Fruit fly (Drosophila melanogaster) whole organism, embryonic: ENCODE data around the gene SPH93.

Experiments
- C15 ChIP-seq: fragments of 200-800 bp; sonication (Bioruptor generic); IDR thresholded peaks from 3 replicates; pipeline ENCODE4 v1.3.6; 2022; ENCODE audit warnings: missing biosample characterization, missing genetic modification characterization
- CG10543 ChIP-seq: fragments of 200-800 bp; sonication (Bioruptor generic); optimal IDR thresholded peaks from 3 replicates; lab custom pipeline; 2017; ENCODE audit warnings: missing biosample characterization, mild to moderate bottlenecking, missing genetic modification characterization, moderate library complexity
- CG10979 ChIP-seq: fragments of 200-800 bp; sonication (Bioruptor generic); optimal IDR thresholded peaks from 2 replicates; lab custom pipeline; 2018; ENCODE audit warnings: missing biosample characterization, mild to moderate bottlenecking, missing genetic modification characterization, moderate library complexity
- CG11560 ChIP-seq: fragments of 200-800 bp; sonication (Bioruptor generic); IDR thresholded peaks from 3 replicates; pipeline ENCODE4 v1.3.6; 2022; ENCODE audit warnings: missing biosample characterization, missing genetic modification characterization
- CG11696 ChIP-seq: fragments of 200-800 bp; sonication (Bioruptor generic); IDR thresholded peaks from 2 replicates; pipeline ENCODE4 v1.3.6; 2022; ENCODE audit warnings: missing biosample characterization, missing genetic modification characterization
- CG12104 ChIP-seq: fragments of 200-800 bp; sonication (Bioruptor generic); optimal IDR thresholded peaks from 3 replicates; lab custom pipeline; 2016; ENCODE audit warnings: missing biosample characterization, missing genetic modification characterization
- CG13775 ChIP-seq: fragments of 200-800 bp; sonication (Bioruptor generic); optimal IDR thresholded peaks from 3 replicates; lab custom pipeline; 2017; ENCODE audit warnings: missing biosample characterization, mild to moderate bottlenecking, missing genetic modification characterization
- CG14710 ChIP-seq: fragments of 200-800 bp; sonication (Bioruptor generic); optimal IDR thresholded peaks from 3 replicates; lab custom pipeline; 2019; ENCODE audit warnings: missing biosample characterization, mild to moderate bottlenecking, missing genetic modification characterization, moderate library complexity
- CG14860 ChIP-seq: fragments of 200-800 bp; sonication (Bioruptor generic); IDR thresholded peaks from 3 replicates; pipeline ENCODE4 v1.3.6; 2022; ENCODE audit warnings: missing biosample characterization, missing genetic modification characterization; ENCODE audit not compliant: partially characterized antibody
- CG15514 ChIP-seq: fragments of 200-800 bp; sonication (Bioruptor generic); optimal IDR thresholded peaks from 3 replicates; lab custom pipeline; 2017; ENCODE audit warnings: missing biosample characterization, missing genetic modification characterization, mild to moderate bottlenecking, moderate library complexity, missing genetic modification reagents
- CG18619 ChIP-seq: fragments of 200-800 bp; sonication (Bioruptor generic); optimal IDR thresholded peaks from 3 replicates; lab custom pipeline; 2017; ENCODE audit warnings: missing biosample characterization, mild to moderate bottlenecking, missing genetic modification characterization
- CG2678 ChIP-seq: fragments of 200-800 bp; sonication (Bioruptor generic); optimal IDR thresholded peaks from 3 replicates; lab custom pipeline; 2019; ENCODE audit warnings: missing biosample characterization, mild to moderate bottlenecking, missing genetic modification characterization, moderate library complexity
- CG33213 ChIP-seq: fragments of 200-800 bp; sonication (Bioruptor generic); optimal IDR thresholded peaks from 3 replicates; lab custom pipeline; 2016; ENCODE audit warnings: missing biosample characterization, missing genetic modification characterization
- CG3726 ChIP-seq: fragments of 200-800 bp; sonication (Bioruptor generic); IDR thresholded peaks from 3 replicates; pipeline ENCODE4, ENCODE4 v1.3.6; 2022; ENCODE audit warnings: missing biosample characterization, missing genetic modification characterization
- CG42726 ChIP-seq: fragments of 200-800 bp; sonication (Bioruptor generic); IDR thresholded peaks from 2 replicates; pipeline ENCODE4 v1.3.6; 2022; ENCODE audit warnings: missing biosample characterization, missing genetic modification characterization; ENCODE audit not compliant: partially characterized antibody
- CG43689 ChIP-seq: fragments of 200-800 bp; sonication (Bioruptor generic); IDR thresholded peaks from 2 replicates; pipeline ENCODE4 v1.3.6; 2022; ENCODE audit warnings: missing biosample characterization, missing genetic modification characterization
- CG6272 ChIP-seq: fragments of 200-800 bp; sonication (Bioruptor generic); IDR thresholded peaks from 2 replicates; pipeline ENCODE4 v1.3.6; 2022; ENCODE audit warnings: missing biosample characterization, missing genetic modification characterization
- CG9609 ChIP-seq: fragments of 200-800 bp; sonication (Bioruptor generic); optimal IDR thresholded peaks from 3 replicates; lab custom pipeline; 2016; ENCODE audit warnings: missing biosample characterization, missing genetic modification characterization
- CG9932 ChIP-seq: fragments of 200-800 bp; sonication (Bioruptor generic); IDR thresholded peaks from 2 replicates; pipeline ENCODE4 v1.3.6; 2022; ENCODE audit warnings: missing biosample characterization, missing genetic modification characterization
- CHES-1-like ChIP-seq: fragments of 200-800 bp; sonication (Bioruptor generic); optimal IDR thresholded peaks from 2 replicates; lab custom pipeline; 2016; ENCODE audit warnings: missing biosample characterization, missing genetic modification characterization
- D ChIP-seq, 2 experiments: fragments of 200-800 bp in 1 of 2; fragments of >200 bp in 1 of 2; sonication (Bioruptor generic) in 1 of 2; optimal IDR thresholded peaks; 2 replicates in 1 of 2; 3 replicates in 1 of 2; lab custom pipeline; 2017; ENCODE audit warnings: mild to moderate bottlenecking in 1 of 2, missing biosample characterization in 1 of 2, missing genetic modification characterization in 1 of 2, missing genetic modification reagents in 1 of 2
- Dbx ChIP-seq: fragments of 200-800 bp; sonication (Bioruptor generic); IDR thresholded peaks from 3 replicates; pipeline ENCODE4 v1.3.6; 2022; ENCODE audit warnings: missing biosample characterization, missing genetic modification characterization
- Ets65A ChIP-seq: fragments of 200-800 bp; sonication (Bioruptor generic); peaks from one replicate; lab custom pipeline; 2016; ENCODE audit warnings: missing biosample characterization, missing genetic modification characterization
- Ets97D ChIP-seq: fragments of 200-800 bp; sonication (Bioruptor generic); optimal IDR thresholded peaks from 3 replicates; lab custom pipeline; 2016; ENCODE audit warnings: missing biosample characterization, missing genetic modification characterization
- HLH3B ChIP-seq: fragments of 200-800 bp; sonication (Bioruptor generic); IDR thresholded peaks from 2 replicates; pipeline ENCODE4 v1.3.6; 2022; ENCODE audit warnings: missing biosample characterization, missing genetic modification characterization
- Hr3 ChIP-seq: fragments of 200-800 bp; sonication (Bioruptor generic); optimal IDR thresholded peaks from 3 replicates; lab custom pipeline; 2016; ENCODE audit warnings: missing biosample characterization, missing genetic modification characterization
- Myb ChIP-seq: fragments of 200-800 bp; sonication (Bioruptor generic); optimal IDR thresholded peaks from 2 replicates; lab custom pipeline; 2016; ENCODE audit warnings: missing biosample characterization, missing genetic modification characterization
- Sox102F ChIP-seq: fragments of 200-800 bp; sonication (Bioruptor generic); optimal IDR thresholded peaks from 2 replicates; lab custom pipeline; 2018; ENCODE audit warnings: missing biosample characterization, mild to moderate bottlenecking, missing genetic modification characterization, moderate library complexity
- Sry-δ ChIP-seq: fragments of 200-800 bp; sonication (Bioruptor generic); optimal IDR thresholded peaks from 2 replicates; lab custom pipeline; 2016; ENCODE audit warnings: missing biosample characterization, missing genetic modification characterization
- YL-1 ChIP-seq: fragments of 200-800 bp; sonication (Bioruptor generic); optimal IDR thresholded peaks from 3 replicates; lab custom pipeline; 2017; ENCODE audit warnings: missing biosample characterization, mild to moderate bottlenecking, missing genetic modification characterization
- disco-r ChIP-seq: fragments of 200-800 bp; sonication (Bioruptor generic); optimal IDR thresholded peaks from 2 replicates; lab custom pipeline; 2016; ENCODE audit warnings: missing biosample characterization, missing genetic modification characterization
- dmrt99B ChIP-seq: fragments of 200-800 bp; sonication (Bioruptor generic); optimal IDR thresholded peaks from 2 replicates; lab custom pipeline; 2018; ENCODE audit warnings: missing biosample characterization, mild to moderate bottlenecking, missing genetic modification characterization, moderate library complexity
- dysf ChIP-seq: fragments of 200-800 bp; sonication (Bioruptor generic); IDR thresholded peaks from 3 replicates; pipeline ENCODE4 v1.3.6; 2022; ENCODE audit warnings: missing biosample characterization, missing genetic modification characterization
- fu2 ChIP-seq: fragments of 200-800 bp; sonication (Bioruptor generic); optimal IDR thresholded peaks from 2 replicates; lab custom pipeline; 2016; ENCODE audit warnings: missing biosample characterization, missing genetic modification characterization
- gcm ChIP-seq: fragments of 200-800 bp; sonication (Bioruptor generic); optimal IDR thresholded peaks from 2 replicates; lab custom pipeline; 2019; ENCODE audit warnings: missing biosample characterization, mild to moderate bottlenecking, missing genetic modification characterization, moderate library complexity
- gem ChIP-seq: fragments of 200-800 bp; sonication (Bioruptor generic); optimal IDR thresholded peaks from 2 replicates; lab custom pipeline; 2019; ENCODE audit warnings: missing biosample characterization, mild to moderate bottlenecking, missing genetic modification characterization, moderate library complexity
- grau ChIP-seq: fragments of 200-800 bp; optimal IDR thresholded peaks from 3 replicates; lab custom pipeline; 2019; ENCODE audit warnings: missing biosample characterization, mild to moderate bottlenecking, missing genetic modification characterization, moderate library complexity
- hb ChIP-seq: fragments of 200-800 bp; sonication (Bioruptor generic); IDR thresholded peaks from 3 replicates; pipeline ENCODE4 v1.3.6; 2022; ENCODE audit warnings: missing biosample characterization, missing genetic modification characterization; ENCODE audit not compliant: partially characterized antibody
- her ChIP-seq: fragments of 200-800 bp; sonication (Bioruptor generic); optimal IDR thresholded peaks from 2 replicates; lab custom pipeline; 2016; ENCODE audit warnings: missing biosample characterization, missing genetic modification characterization
- hkb ChIP-seq, 2 experiments: fragments of 200-800 bp in 1 of 2; fragments of >200 bp in 1 of 2; sonication (Bioruptor generic) in 1 of 2; IDR thresholded peaks in 1 of 2; optimal IDR thresholded peaks in 1 of 2; 2 replicates each; pipeline versions ENCODE4 v1.3.6 to Lab custom; 2017 to 2022; ENCODE audit warnings: missing biosample characterization in 1 of 2, missing genetic modification characterization in 1 of 2
- nerfin-2 ChIP-seq: fragments of 200-800 bp; sonication (Bioruptor generic); IDR thresholded peaks from 2 replicates; pipeline ENCODE4 v1.3.6; 2022; ENCODE audit warnings: missing biosample characterization, missing genetic modification characterization; ENCODE audit not compliant: partially characterized antibody
- pfk ChIP-seq: fragments of 200-800 bp; sonication (Bioruptor generic); optimal IDR thresholded peaks from 2 replicates; lab custom pipeline; 2018; ENCODE audit warnings: missing biosample characterization, mild to moderate bottlenecking, missing genetic modification characterization, moderate library complexity
- prd ChIP-seq, 3 experiments: fragments of >200 bp in 2 of 3; fragments of 200-800 bp in 1 of 3; sonication (Bioruptor generic) in 1 of 3; optimal IDR thresholded peaks in 2 of 3; IDR thresholded peaks in 1 of 3; 2 replicates in 2 of 3; 3 replicates in 1 of 3; pipeline versions ENCODE4 v1.3.6 to Lab custom; 2017 to 2022; ENCODE audit warnings: missing biosample characterization in 1 of 3, missing genetic modification characterization in 1 of 3
- pros ChIP-seq: fragments of 200-800 bp; sonication (Bioruptor generic); optimal IDR thresholded peaks from 3 replicates; lab custom pipeline; 2019; ENCODE audit warnings: missing biosample characterization, mild to moderate bottlenecking, missing genetic modification characterization, moderate library complexity
- ranshi ChIP-seq: fragments of 200-800 bp; sonication (Bioruptor generic); IDR thresholded peaks from 2 replicates; pipeline ENCODE4 v1.3.6; 2022; ENCODE audit warnings: missing biosample characterization, missing genetic modification characterization
- rib ChIP-seq: fragments of 200-800 bp; sonication (Bioruptor generic); IDR thresholded peaks from 2 replicates; pipeline ENCODE4 v1.3.6; 2022; ENCODE audit warnings: missing biosample characterization, missing genetic modification characterization
- sqz ChIP-seq: fragments of 200-800 bp; sonication (Bioruptor generic); optimal IDR thresholded peaks from 3 replicates; lab custom pipeline; 2018; ENCODE audit warnings: missing biosample characterization, mild to moderate bottlenecking, missing genetic modification characterization
- sr ChIP-seq: fragments of 200-800 bp; sonication (Bioruptor generic); IDR thresholded peaks from 3 replicates; pipeline ENCODE4 v1.3.6; 2022; ENCODE audit warnings: missing biosample characterization, missing genetic modification characterization
- zen2 ChIP-seq: fragments of 200-800 bp; sonication (Bioruptor generic); IDR thresholded peaks from 3 replicates; pipeline ENCODE4 v1.3.6; 2022; ENCODE audit warnings: missing biosample characterization, missing genetic modification characterization; ENCODE audit not compliant: partially characterized antibody

Gene SPH93

DNA sequence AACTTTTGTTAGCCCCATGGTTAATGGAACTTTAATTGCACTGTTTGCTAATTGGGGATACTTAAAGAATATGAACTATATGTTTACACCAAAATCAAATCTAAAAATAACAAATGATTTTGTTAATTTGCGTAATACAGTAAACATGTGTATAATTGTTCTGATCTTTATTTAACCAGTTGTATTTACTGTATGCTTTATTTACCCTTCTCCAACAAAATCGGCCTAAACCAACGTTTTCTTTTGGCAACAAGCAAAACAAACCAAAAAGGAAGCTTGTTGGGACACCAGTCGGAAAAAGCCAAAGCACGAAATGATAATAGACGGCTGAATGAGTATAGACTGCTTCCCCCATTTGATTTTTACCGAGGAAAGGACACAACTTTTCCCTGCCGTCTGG is 14.9 kb upstream of the SPH93 start (continued):
- peak; percentile 15; the same call in 1 of the 3 replicates for TF ChIP-seq C15 (GFP tag; lab: Robert Waterston, UW)
- TF ChIP-seq YL-1 (GFP tag; lab: Kevin White, UChicago) = no peak
- no peak for TF ChIP-seq CG9932
- no peak for TF ChIP-seq gem (tag; lab: Kevin White, UChicago)
- no peak for TF ChIP-seq CG14860
- peak; percentile 49 for TF ChIP-seq her
- TF ChIP-seq CG13775 (GFP tag; lab: Kevin White, UChicago) = no peak
- peak; percentile 26; the same call in 1 of the 3 replicates for TF ChIP-seq dysf
- peak; percentile 22 for TF ChIP-seq CG33213 (GFP tag; lab: Kevin White, UChicago)
- TF ChIP-seq gcm (GFP tag; lab: Kevin White, UChicago) = no peak
- TF ChIP-seq CG14710 (tag; lab: Kevin White, UChicago) = no peak
- no peak for TF ChIP-seq Ets97D
- TF ChIP-seq CG12104 (GFP tag; lab: Kevin White, UChicago) = peak; percentile 33
- TF ChIP-seq ranshi (GFP tag; lab: Robert Waterston, UW) = peak; percentile 32; the same call in 1 of the 2 replicates
- TF ChIP-seq CG42726 (GFP tag; lab: Robert Waterston, UW) = no peak
- no peak for TF ChIP-seq disco-r (GFP tag; lab: Kevin White, UChicago)
- peak; percentile 16 for TF ChIP-seq pfk (GFP tag; lab: Kevin White, UChicago)
- TF ChIP-seq nerfin-2 (GFP tag; lab: Robert Waterston, UW) = no peak
- TF ChIP-seq Dbx = peak; percentile 83; the same call in 2 of the 3 replicates
- peak; percentile 69 for TF ChIP-seq CG10543 (GFP tag; lab: Kevin White, UChicago)
- no peak for TF ChIP-seq Ets65A (GFP tag; lab: Kevin White, UChicago)
- TF ChIP-seq pros = no peak
- TF ChIP-seq CG11696 (GFP tag; lab: Robert Waterston, UW) = peak; percentile 56; the same call in 1 of the 2 replicates
- no peak for TF ChIP-seq D (optimal IDR thresholded peaks at IDR 0.05; lab: Kevin White, UChicago)
- TF ChIP-seq D (GFP tag; optimal IDR thresholded peaks at IDR 0.05; lab: Kevin White, UChicago) = no peak
- TF ChIP-seq dmrt99B = no peak
- peak; percentile 34 for TF ChIP-seq fu2 (GFP tag; lab: Kevin White, UChicago)
- TF ChIP-seq CG10979 = no peak
- no peak for TF ChIP-seq sr
- no peak for TF ChIP-seq Hr3 (GFP tag; lab: Kevin White, UChicago)
- peak; percentile 55 for TF ChIP-seq CHES-1-like (GFP tag; lab: Kevin White, UChicago)
- TF ChIP-seq CG43689 (GFP tag; lab: Robert Waterston, UW) = no peak
- TF ChIP-seq CG9609 = no peak
- TF ChIP-seq Myb (GFP tag; lab: Kevin White, UChicago) = peak; percentile 35
- no peak for TF ChIP-seq zen2 (GFP tag; lab: Robert Waterston, UW)
- no peak for TF ChIP-seq HLH3B (GFP tag; lab: Robert Waterston, UW)
- no peak for TF ChIP-seq prd (optimal IDR thresholded peaks at IDR 0.05; lab: Kevin White, UChicago)
- no peak for TF ChIP-seq prd (GFP tag; IDR thresholded peaks at IDR 0.05; lab: Robert Waterston, UW)
- TF ChIP-seq CG6272 = no peak
- TF ChIP-seq CG18619 (GFP tag; lab: Kevin White, UChicago) = peak; percentile 68
- TF ChIP-seq Sox102F (GFP tag; lab: Kevin White, UChicago) = no peak
- TF ChIP-seq CG2678 = peak; percentile 83
- no peak for TF ChIP-seq CG3726 (GFP tag; lab: Robert Waterston, UW)
- peak; percentile 54 for TF ChIP-seq grau (tag; lab: Kevin White, UChicago)
- TF ChIP-seq hb (GFP tag; lab: Robert Waterston, UW) = no peak
- TF ChIP-seq sqz (GFP tag; lab: Kevin White, UChicago) = no peak
- TF ChIP-seq Sry-δ (GFP tag; lab: Kevin White, UChicago) = peak; percentile 14
- TF ChIP-seq CG15514 = peak; percentile 86
- TF ChIP-seq CG11560 = no peak; the same call in 2 of the 3 replicates
- no peak for TF ChIP-seq hkb (optimal IDR thresholded peaks at IDR 0.05; lab: Kevin White, UChicago)
- TF ChIP-seq hkb (GFP tag; IDR thresholded peaks at IDR 0.05; lab: Robert Waterston, UW) = peak; percentile 65
- TF ChIP-seq rib (GFP tag; lab: Robert Waterston, UW) = peak; percentile 87
